Worm (Caenorhabditis elegans) whole organism, L3 larva: ENCODE results near the gene Y94H6A.5.

Experiments
- ceh-16 ChIP-seq: sonication (generic microtip); optimal IDR thresholded peaks from 2 replicates; lab custom pipeline; 2017; ENCODE audit warnings: missing biosample characterization, missing genetic modification characterization
- egl-27 ChIP-seq: sonication (generic microtip); optimal IDR thresholded peaks from 4 replicates; lab custom pipeline; 2017; ENCODE audit warnings: missing biosample characterization, missing genetic modification reagents, missing genetic modification characterization
- elt-2 ChIP-seq: sonication (generic microtip); optimal IDR thresholded peaks from 2 replicates; lab custom pipeline; 2016; ENCODE audit warnings: missing genetic modification reagents, mild to moderate bottlenecking, missing genetic modification characterization, missing compliant biosample characterization
- fkh-10 ChIP-seq: sonication (generic microtip); optimal IDR thresholded peaks from 2 replicates; lab custom pipeline; 2017; ENCODE audit warnings: missing biosample characterization, missing genetic modification reagents, missing genetic modification characterization
- lin-39 ChIP-seq: fragments of 150-350 bp; optimal IDR thresholded peaks from 2 replicates; lab custom pipeline; 2018; ENCODE audit warnings: missing biosample characterization, missing genetic modification reagents, missing genetic modification characterization
- mdl-1 ChIP-seq: fragments of 150-350 bp; optimal IDR thresholded peaks from 2 replicates; lab custom pipeline; 2014; ENCODE audit warnings: missing biosample characterization, missing genetic modification characterization
- nhr-11 ChIP-seq: fragments of 150-350 bp; optimal IDR thresholded peaks from 2 replicates; lab custom pipeline; 2014; ENCODE audit warnings: missing biosample characterization, missing genetic modification characterization
- nhr-237 ChIP-seq: fragments of 150-350 bp; optimal IDR thresholded peaks from 2 replicates; lab custom pipeline; 2014; ENCODE audit warnings: missing biosample characterization, missing genetic modification characterization
- nhr-25 ChIP-seq: sonication (generic microtip); optimal IDR thresholded peaks from 2 replicates; lab custom pipeline; 2017; ENCODE audit warnings: missing biosample characterization, missing genetic modification characterization
- nhr-43 ChIP-seq: sonication (generic microtip); optimal IDR thresholded peaks from 2 replicates; lab custom pipeline; 2016; ENCODE audit warnings: mild to moderate bottlenecking, missing genetic modification characterization, missing compliant biosample characterization; ENCODE audit not compliant: poor library complexity, severe bottlenecking
- nhr-76 ChIP-seq: fragments of 150-350 bp; sonication (generic microtip); optimal IDR thresholded peaks from 5 replicates; lab custom pipeline; 2014; ENCODE audit warnings: missing biosample characterization, missing genetic modification characterization
- nhr-77 ChIP-seq: fragments of 150-350 bp; optimal IDR thresholded peaks from 2 replicates; lab custom pipeline; 2014; ENCODE audit warnings: missing biosample characterization, missing genetic modification characterization
- snpc-4 ChIP-seq: fragments of 150-350 bp; optimal IDR thresholded peaks from 2 replicates; lab custom pipeline; 2014; ENCODE audit warnings: missing biosample characterization, missing genetic modification characterization
- unc-62 ChIP-seq: fragments of 150-350 bp; sonication (generic microtip); optimal IDR thresholded peaks from 4 replicates; lab custom pipeline; 2014; ENCODE audit warnings: missing biosample characterization, missing genetic modification reagents, missing genetic modification characterization

DNA sequence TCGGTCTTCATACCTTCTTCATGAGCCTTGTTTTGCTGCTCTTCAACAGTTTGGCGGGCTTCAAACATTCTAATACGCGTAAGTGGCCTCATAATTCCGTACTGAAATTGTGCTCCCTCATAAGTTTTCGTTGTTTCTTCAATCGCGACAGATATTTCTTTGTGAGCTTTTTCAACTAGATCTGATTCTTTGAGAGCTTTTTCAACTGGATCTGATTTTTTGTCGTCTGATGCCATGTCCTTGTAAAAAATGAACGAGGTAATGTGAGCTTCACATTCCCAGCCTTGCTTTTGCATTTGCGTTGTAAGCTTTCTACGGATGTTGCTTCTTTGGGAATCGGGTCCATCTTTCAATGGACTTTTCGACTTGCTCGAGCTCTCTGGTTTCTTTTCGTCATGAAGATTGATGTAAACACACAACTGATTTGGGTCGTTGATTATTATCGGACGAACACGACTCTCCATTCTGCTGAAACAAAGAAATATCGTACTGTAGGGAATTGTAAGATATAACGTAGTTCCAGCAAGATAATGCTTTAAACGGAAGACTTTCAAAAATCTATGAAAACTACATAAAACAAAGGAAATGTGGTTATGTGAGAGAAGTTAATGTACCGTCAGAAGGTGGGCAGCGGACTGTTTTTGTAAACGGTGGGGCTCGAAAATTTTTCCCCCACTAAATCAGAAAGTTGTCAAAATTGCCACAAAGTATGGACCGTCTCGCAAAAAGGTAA is 6.6 kb upstream of the Y94H6A.5 start, which contains the start of gene Y94H6A.10:
- TF ChIP-seq nhr-43 (tag; lab: Kevin White, UChicago) = no peak
- no peak for TF ChIP-seq nhr-11
- no peak for TF ChIP-seq unc-62 (GFP tag; lab: Kevin White, UChicago)
- TF ChIP-seq nhr-237 (tag; lab: Kevin White, UChicago) = no peak
- TF ChIP-seq ceh-16 (tag; lab: Kevin White, UChicago) = no peak
- no peak for TF ChIP-seq snpc-4
- no peak for TF ChIP-seq egl-27
- no peak for TF ChIP-seq nhr-25 (tag; lab: Kevin White, UChicago)
- no peak for TF ChIP-seq elt-2 (tag; lab: Kevin White, UChicago)
- no peak for TF ChIP-seq nhr-77 (tag; lab: Kevin White, UChicago)
- no peak for TF ChIP-seq fkh-10 (GFP tag; lab: Kevin White, UChicago)
- TF ChIP-seq mdl-1 (tag; lab: Kevin White, UChicago) = no peak
- TF ChIP-seq nhr-76 (tag; lab: Kevin White, UChicago) = no peak
- no peak for TF ChIP-seq lin-39 (tag; lab: Kevin White, UChicago)
